In the genomic region with DNA sequence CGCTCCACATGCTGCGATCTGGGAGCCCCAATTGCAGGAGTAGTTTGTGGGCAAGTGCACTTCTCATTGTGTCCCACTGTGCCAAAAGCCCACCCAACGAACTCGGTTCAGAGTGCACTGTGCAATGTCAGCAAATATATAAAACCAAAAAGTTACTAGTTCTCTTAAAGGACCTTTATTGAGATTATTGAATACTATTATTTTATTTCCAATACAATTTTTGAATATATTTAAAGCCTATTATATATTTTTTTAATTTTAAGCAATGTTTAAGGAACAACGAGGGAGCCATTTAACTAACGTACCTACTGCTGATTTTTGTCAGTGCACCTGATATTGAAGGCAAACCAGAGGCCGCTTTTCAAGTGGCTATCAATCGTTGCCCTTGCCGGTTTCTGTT, we compare ENCODE assay signal across 3 fruit fly cellular contexts.
TF ChIP-seq lines count a peak whose summit lies in the region.

No protein-coding gene starts in this region.

- no peak for TF ChIP-seq CTCF in whole organism, embryonic (GFP tag; optimal IDR thresholded peaks at IDR 0.05; lab: Kevin White, UChicago)

TF ChIP-seq in whole organism, embryonic, 481 proteins besides CTCF, POLR2A, EP300 and RAD21 (continues in another document):
- TF ChIP-seq Med (GFP tag; lab: Kevin White, UChicago) (peak; percentile 8), az2 (GFP tag; optimal IDR thresholded peaks at IDR 0.05; lab: Kevin White, UChicago) (peak; percentile 2), CG31441 (GFP tag; IDR thresholded peaks at IDR 0.05; lab: Robert Waterston, UW) (peak; percentile 57), HLH3B (GFP tag; IDR thresholded peaks at IDR 0.05; lab: Robert Waterston, UW) (no peak), zf30C (GFP tag; optimal IDR thresholded peaks at IDR 0.05; lab: Kevin White, UChicago) (peak; percentile 21), nmo (GFP tag; optimal IDR thresholded peaks at IDR 0.05; lab: Kevin White, UChicago) (peak; percentile 45), CG8388 (GFP tag; optimal IDR thresholded peaks at IDR 0.05; lab: Kevin White, UChicago) (peak; percentile 28), fu2 (GFP tag; optimal IDR thresholded peaks at IDR 0.05; lab: Kevin White, UChicago) (no peak), CG2120 (GFP tag; optimal IDR thresholded peaks at IDR 0.05; lab: Kevin White, UChicago) (no peak), unpg (GFP tag; optimal IDR thresholded peaks at IDR 0.05; lab: Kevin White, UChicago) (peak; percentile 27), ap (GFP tag; IDR thresholded peaks at IDR 0.05; lab: Robert Waterston, UW) (no peak), CG17568 (GFP tag; optimal IDR thresholded peaks at IDR 0.05; lab: Kevin White, UChicago) (no peak), CG13296 (GFP tag; optimal IDR thresholded peaks at IDR 0.05; lab: Kevin White, UChicago) (no peak), tgo (GFP tag; IDR thresholded peaks at IDR 0.05; lab: Robert Waterston, UW) (no peak), bsh (GFP tag; optimal IDR thresholded peaks at IDR 0.05; lab: Kevin White, UChicago) (peak in 1 of 2 experiments; percentile 50), CG2678 (tag; optimal IDR thresholded peaks at IDR 0.05; lab: Kevin White, UChicago) (peak; percentile 12), Sox102F (GFP tag; optimal IDR thresholded peaks at IDR 0.05; lab: Kevin White, UChicago) (peak; percentile 29), CG2712 (tag; optimal IDR thresholded peaks at IDR 0.05; lab: Kevin White, UChicago) (peak; percentile 39), repo (GFP tag; optimal IDR thresholded peaks at IDR 0.05; lab: Kevin White, UChicago) (no peak), pan (optimal IDR thresholded peaks at IDR 0.05; lab: Kevin White, UChicago) (no peak), pan (GFP tag; optimal IDR thresholded peaks at IDR 0.05 in 1 of 2, IDR thresholded peaks at IDR 0.05 in 1 of 2) (no peak), CG16813 (GFP tag; IDR thresholded peaks at IDR 0.05; lab: Robert Waterston, UW; ENCODE audit: partially characterized antibody) (no peak), D19A (tag; optimal IDR thresholded peaks at IDR 0.05; lab: Kevin White, UChicago) (peak; percentile 18), Side (GFP tag; optimal IDR thresholded peaks at IDR 0.05; lab: Kevin White, UChicago) (no peak), CG16779 (GFP tag; IDR thresholded peaks at IDR 0.05; lab: Robert Waterston, UW) (no peak), CoRest (tag; optimal IDR thresholded peaks at IDR 0.05; lab: Kevin White, UChicago) (peak; percentile 21), row (GFP tag; IDR thresholded peaks at IDR 0.05; lab: Robert Waterston, UW) (peak; percentile 18; the same call in 1 of the 3 replicates), gem (tag; optimal IDR thresholded peaks at IDR 0.05; lab: Kevin White, UChicago) (peak; percentile 57), CG7786 (GFP tag; optimal IDR thresholded peaks at IDR 0.05; lab: Kevin White, UChicago) (no peak)

TF ChIP-seq in whole organism, prepupa, 60 proteins besides CTCF, POLR2A, EP300 and RAD21:
- TF ChIP-seq CG3032 (tag; optimal IDR thresholded peaks at IDR 0.05; lab: Kevin White, UChicago): no peak
- TF ChIP-seq Eip78C (GFP tag; lab: Kevin White, UChicago): peak; percentile 42
- TF ChIP-seq CG32006 (GFP tag; optimal IDR thresholded peaks at IDR 0.05; lab: Kevin White, UChicago): peak; percentile 21
- no peak for TF ChIP-seq CG15336 (GFP tag; IDR thresholded peaks at IDR 0.05; lab: Robert Waterston, UW)
- peak; percentile 7 for TF ChIP-seq OdsH (GFP tag; optimal IDR thresholded peaks at IDR 0.05; lab: Kevin White, UChicago)
- 0 out of 3 replicates have a peak, but pooled peaks have one; percentile 18 for TF ChIP-seq CG8119 (GFP tag; IDR thresholded peaks at IDR 0.05; lab: Robert Waterston, UW)
- TF ChIP-seq dac (GFP tag; optimal IDR thresholded peaks at IDR 0.05; lab: Kevin White, UChicago): no peak
- TF ChIP-seq Hr4 (GFP tag; optimal IDR thresholded peaks at IDR 0.05; lab: Kevin White, UChicago): no peak
- TF ChIP-seq CG6854 (GFP tag; optimal IDR thresholded peaks at IDR 0.05; lab: Kevin White, UChicago): no peak

TF ChIP-seq in whole organism, pupa, 21 proteins besides CTCF, POLR2A, EP300 and RAD21:
- TF ChIP-seq rn (GFP tag; IDR thresholded peaks at IDR 0.05; lab: Robert Waterston, UW): no peak
- peak; percentile 21 for TF ChIP-seq CG14655 (GFP tag; optimal IDR thresholded peaks at IDR 0.05; lab: Kevin White, UChicago)
TF ChIP-seq in whole organism, pupa: peak in this region for 1.

Comparison
In these comparisons a context has a peak if more than half of its experiments do, and no peak if none do; other contexts are left out.
1. Of the 7 proteins assayed by ChIP-seq in both whole organism, embryonic and whole organism, prepupa: peak only in whole organism, embryonic: Blimp-1 and Sox102F; only in whole organism, prepupa: none; in both: none; in neither: 5.